Fruit fly (Drosophila melanogaster): ENCODE results near the gene Vps60.
A peak's percentile ranks its signal among the peaks of the same experiment; 100 is the strongest.

Gene Vps60

dm6 chr3L:17659268-17659589 lies 37.8 kb upstream of the Vps60 start (continued):
- TF ChIP-seq trem (tag; optimal IDR thresholded peaks at IDR 0.05) (no peak), CG1832 (GFP tag; optimal IDR thresholded peaks at IDR 0.05) (no peak), CG11696 (GFP tag; IDR thresholded peaks at IDR 0.05) (no peak), E2f2 (GFP tag; IDR thresholded peaks at IDR 0.05) (0 out of 2 replicates have a peak, but pooled peaks have one; percentile 14), CG7556 (GFP tag; optimal IDR thresholded peaks at IDR 0.05) (no peak), CG1602 (GFP tag; optimal IDR thresholded peaks at IDR 0.05) (no peak), fd102C (GFP tag; optimal IDR thresholded peaks at IDR 0.05) (no peak), CoRest (tag; optimal IDR thresholded peaks at IDR 0.05) (no peak), D19B (GFP tag; optimal IDR thresholded peaks at IDR 0.05) (no peak), CG9932 (GFP tag; IDR thresholded peaks at IDR 0.05) (peak; percentile 49), Trl (optimal IDR thresholded peaks at IDR 0.05) (peak in 1 of 2 experiments; percentile 35), Trl (GFP tag; optimal IDR thresholded peaks at IDR 0.05) (peak; percentile 21), Ptx1 (GFP tag; IDR thresholded peaks at IDR 0.05) (no peak), slbo (GFP tag; IDR thresholded peaks at IDR 0.05) (no peak), CG3281 (GFP tag; optimal IDR thresholded peaks at IDR 0.05) (peak; percentile 49), gem (tag; optimal IDR thresholded peaks at IDR 0.05) (no peak), bigmax (GFP tag; optimal IDR thresholded peaks at IDR 0.05) (no peak), Stat92E (GFP tag; optimal IDR thresholded peaks at IDR 0.05) (no peak), CG8089 (GFP tag; optimal IDR thresholded peaks at IDR 0.05) (no peak), CG18599 (GFP tag; optimal IDR thresholded peaks at IDR 0.05) (peak; percentile 86), fd3F (GFP tag; optimal IDR thresholded peaks at IDR 0.05) (peak; percentile 3), CG4854 (GFP tag; optimal IDR thresholded peaks at IDR 0.05) (peak; percentile 7), cad (GFP tag; optimal IDR thresholded peaks at IDR 0.05) (no peak), CG12744 (GFP tag; optimal IDR thresholded peaks at IDR 0.05) (no peak), tgo (GFP tag; IDR thresholded peaks at IDR 0.05) (no peak), CG12236 (GFP tag; optimal IDR thresholded peaks at IDR 0.05) (peak; percentile 2), slp2 (GFP tag; optimal IDR thresholded peaks at IDR 0.05) (no peak), CG13123 (GFP tag; optimal IDR thresholded peaks at IDR 0.05) (no peak), chm (GFP tag; IDR thresholded peaks at IDR 0.05) (peak; percentile 59; the same call in 1 of the 2 replicates), CG2199 (GFP tag; IDR thresholded peaks at IDR 0.05) (no peak), grn (GFP tag; optimal IDR thresholded peaks at IDR 0.05) (peak; percentile 1), tio (GFP tag; optimal IDR thresholded peaks at IDR 0.05) (no peak), sima (GFP tag; optimal IDR thresholded peaks at IDR 0.05) (no peak), CG3407 (GFP tag; optimal IDR thresholded peaks at IDR 0.05) (no peak), CG8765 (GFP tag; IDR thresholded peaks at IDR 0.05) (no peak), eve (GFP tag; optimal IDR thresholded peaks at IDR 0.05) (peak in 1 of 2 experiments; percentile 29), CG17612 (GFP tag; IDR thresholded peaks at IDR 0.05) (no peak), bcd (GFP tag; optimal IDR thresholded peaks at IDR 0.05) (peak; percentile 13), z (GFP tag; IDR thresholded peaks at IDR 0.05) (0 out of 3 replicates have a peak, but pooled peaks have one; percentile 26), CTCF (GFP tag; optimal IDR thresholded peaks at IDR 0.05) (no peak), disco-r (GFP tag; optimal IDR thresholded peaks at IDR 0.05) (no peak), CG11398 (GFP tag; optimal IDR thresholded peaks at IDR 0.05) (peak; percentile 41), ro (GFP tag; IDR thresholded peaks at IDR 0.05) (no peak), E2f1 (GFP tag; IDR thresholded peaks at IDR 0.05) (no peak), stwl (tag; optimal IDR thresholded peaks at IDR 0.05) (no peak), gsb-n (tag; optimal IDR thresholded peaks at IDR 0.05) (no peak), B-H1 (GFP tag; IDR thresholded peaks at IDR 0.05) (no peak), Gug (GFP tag; IDR thresholded peaks at IDR 0.05) (no peak), CG17802 (tag; optimal IDR thresholded peaks at IDR 0.05) (no peak), Elba2 (GFP tag; optimal IDR thresholded peaks at IDR 0.05) (no peak), CG11093 (GFP tag; IDR thresholded peaks at IDR 0.05) (no peak), CG3995 (GFP tag; optimal IDR thresholded peaks at IDR 0.05) (no peak), CG2129 (GFP tag; IDR thresholded peaks at IDR 0.05; ENCODE audit: partially characterized antibody) (no peak), CG4360 (GFP tag; IDR thresholded peaks at IDR 0.05) (no peak; the same call in 1 of the 2 replicates)

Measured in whole organism, embryonic.